Worm (Caenorhabditis elegans): ENCODE results near the gene srw-133.

Gene srw-133

DNA sequence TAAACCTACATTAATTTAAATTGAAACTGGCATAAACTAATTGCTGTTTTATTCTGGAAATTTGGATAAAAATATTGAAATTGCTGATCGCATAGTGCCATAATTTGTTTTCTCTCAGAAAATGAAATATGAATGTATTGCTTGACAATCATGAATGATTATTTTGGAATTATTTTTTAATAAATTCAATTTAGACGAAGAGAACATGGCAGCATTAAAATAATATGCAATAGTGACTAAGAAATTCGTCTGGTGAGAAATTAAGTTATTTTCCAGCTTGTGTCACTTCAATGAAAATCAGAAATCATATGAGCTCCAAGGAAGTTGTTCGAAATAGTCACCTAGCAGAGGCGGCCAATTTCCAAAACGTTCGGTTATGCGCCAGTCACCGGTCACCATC is at the start of gene srw-133:
Gene srw-133, minus strand, starts transcription at position 101 of the 400 bp plus-strand sequence.
- TF ChIP-seq F37B4.10 (GFP tag; IDR thresholded peaks at IDR 0.05) = no peak
- TF ChIP-seq him-1 (tag; optimal IDR thresholded peaks at IDR 0.05) = no peak
- TF ChIP-seq ceh-91 (GFP tag; IDR thresholded peaks at IDR 0.05) = no peak
- no peak for TF ChIP-seq ets-4 (GFP tag; optimal IDR thresholded peaks at IDR 0.05)
- no peak for TF ChIP-seq nhr-179 (tag; optimal IDR thresholded peaks at IDR 0.05)
- no peak for TF ChIP-seq C17E4.6 (GFP tag; IDR thresholded peaks at IDR 0.05)
- no peak for TF ChIP-seq madf-8 (GFP tag; conservative IDR thresholded peaks at IDR 0.05)
- TF ChIP-seq ztf-6 (GFP tag; IDR thresholded peaks at IDR 0.05) = no peak
- no peak for TF ChIP-seq D2030.7 (GFP tag; IDR thresholded peaks at IDR 0.05)
- no peak for TF ChIP-seq Y56A3A.18 (GFP tag; IDR thresholded peaks at IDR 0.05)
- TF ChIP-seq Y53F4B.3 (GFP tag; IDR thresholded peaks at IDR 0.05) = no peak
- TF ChIP-seq mcd-1 (GFP tag; IDR thresholded peaks at IDR 0.05) = no peak
- no peak for TF ChIP-seq hmg-1.2 (GFP tag; IDR thresholded peaks at IDR 0.05)
- TF ChIP-seq attf-3 (GFP tag; conservative IDR thresholded peaks at IDR 0.05) = no peak
- no peak for TF ChIP-seq F33H1.4 (GFP tag; IDR thresholded peaks at IDR 0.05)
- no peak for TF ChIP-seq tbp1 (GFP tag; optimal IDR thresholded peaks at IDR 0.05)

DNA sequence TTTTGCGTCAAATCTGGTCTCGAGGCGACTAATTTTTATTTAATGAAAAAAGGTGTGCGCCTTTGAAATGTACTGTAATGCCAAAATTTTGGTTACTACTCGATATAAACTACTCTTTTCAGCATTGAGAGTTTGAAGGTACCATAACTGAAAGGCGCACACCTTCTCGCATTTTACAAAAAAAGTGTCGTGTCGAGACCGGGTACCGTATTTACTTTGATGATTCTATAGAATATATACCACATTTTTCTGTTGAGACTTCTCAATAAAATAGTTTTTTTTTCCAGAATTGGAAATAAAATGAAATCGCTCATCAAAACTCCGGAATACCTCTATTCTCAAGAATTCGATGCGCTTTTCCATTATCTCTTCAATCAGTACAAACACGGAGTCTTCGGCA is 48.4 kb upstream of the srw-133 start, which contains the start of gene Y45G5AM.4:
Gene Y45G5AM.4, plus strand, starts transcription at position 301 of the 400 bp plus-strand sequence.
- TF ChIP-seq Y53F4B.3 (GFP tag; IDR thresholded peaks at IDR 0.05) (no peak), D2030.7 (GFP tag; IDR thresholded peaks at IDR 0.05) (no peak), nhr-90 (tag; optimal IDR thresholded peaks at IDR 0.05) (no peak), ama-1 (optimal IDR thresholded peaks at IDR 0.05) (no peak), ama-1 (GFP tag; optimal IDR thresholded peaks at IDR 0.05) (no peak), ZK185.1 (tag; optimal IDR thresholded peaks at IDR 0.05; ENCODE audit: poor library complexity, severe bottlenecking) (no peak), B0261.1 (tag; optimal IDR thresholded peaks at IDR 0.05) (no peak), fkh-3 (tag; optimal IDR thresholded peaks at IDR 0.05) (no peak), B0336.3 (GFP tag; IDR thresholded peaks at IDR 0.05) (no peak), gei-17 (GFP tag; optimal IDR thresholded peaks at IDR 0.05) (no peak), ztf-6 (GFP tag; IDR thresholded peaks at IDR 0.05) (no peak), ets-4 (GFP tag; optimal IDR thresholded peaks at IDR 0.05) (no peak), Y53G8AR.9 (GFP tag; conservative IDR thresholded peaks at IDR 0.05) (no peak), hmg-1.2 (GFP tag; IDR thresholded peaks at IDR 0.05) (no peak), tbp1 (GFP tag; optimal IDR thresholded peaks at IDR 0.05) (no peak), pha-4 (tag; optimal IDR thresholded peaks at IDR 0.05) (no peak), ztf-18 (tag; optimal IDR thresholded peaks at IDR 0.05) (no peak), dox-1 (GFP tag; IDR thresholded peaks at IDR 0.05) (no peak), mcd-1 (GFP tag; IDR thresholded peaks at IDR 0.05) (no peak), egl-18 (GFP tag; IDR thresholded peaks at IDR 0.05) (no peak)

ce11 chrV:4160086-4160485 is 45.6 kb upstream of the srw-133 start, which contains the start of gene Y45G5AM.5:
Y45G5AM.5 (plus strand) TSS chrV:4160386.
- TF ChIP-seq madf-8 (GFP tag; conservative IDR thresholded peaks at IDR 0.05) = no peak
- no peak for TF ChIP-seq hlh-26 (GFP tag; conservative IDR thresholded peaks at IDR 0.05)
- TF ChIP-seq attf-3 (GFP tag; conservative IDR thresholded peaks at IDR 0.05) = no peak

- TF ChIP-seq egrh-3 (GFP tag; IDR thresholded peaks at IDR 0.05) = no peak
- TF ChIP-seq Y56A3A.18 (GFP tag; IDR thresholded peaks at IDR 0.05) = no peak
- TF ChIP-seq ztf-3 (GFP tag; optimal IDR thresholded peaks at IDR 0.05) = no peak
- no peak for TF ChIP-seq dpff-1 (tag; optimal IDR thresholded peaks at IDR 0.05)
- TF ChIP-seq ceh-79 (tag; optimal IDR thresholded peaks at IDR 0.05) = no peak
- TF ChIP-seq hmg-1.2 (GFP tag; IDR thresholded peaks at IDR 0.05) = no peak
- TF ChIP-seq lsy-27 (tag; optimal IDR thresholded peaks at IDR 0.05; ENCODE audit: borderline replicate concordance, insufficient read depth) = no peak
- no peak for TF ChIP-seq tlf-1 (GFP tag; optimal IDR thresholded peaks at IDR 0.05)
- no peak for TF ChIP-seq F10E7.11 (tag; optimal IDR thresholded peaks at IDR 0.05)
- TF ChIP-seq ceh-58 (GFP tag; IDR thresholded peaks at IDR 0.05) = no peak
- TF ChIP-seq attf-5 (GFP tag; optimal IDR thresholded peaks at IDR 0.05) = no peak
- no peak for TF ChIP-seq T26A5.8 (tag; optimal IDR thresholded peaks at IDR 0.05)
Observed at ce11 chrV:4157291-4157690, 42.8 kb upstream of the srw-133 start.

Data from whole organism, young adult.